Fruit fly (Drosophila melanogaster): ENCODE results near the gene heca.

The heca gene

dm6 chr3R:30235253-30235652, 42.5 kb upstream of the heca start (continued):
- TF ChIP-seq exex (tag; optimal IDR thresholded peaks at IDR 0.05) = no peak
- peak; percentile 84 for TF ChIP-seq sens (GFP tag)
- TF ChIP-seq C15 (GFP tag; IDR thresholded peaks at IDR 0.05) = no peak
- no peak for TF ChIP-seq CG8281 (tag; optimal IDR thresholded peaks at IDR 0.05)
- TF ChIP-seq CG12391 (tag; optimal IDR thresholded peaks at IDR 0.05) = peak; percentile 39
- no peak for TF ChIP-seq CG4360 (GFP tag; IDR thresholded peaks at IDR 0.05)
- 0 out of 2 replicates have a peak, but pooled peaks have one; percentile 32 for TF ChIP-seq sob (GFP tag; IDR thresholded peaks at IDR 0.05)
- no peak for TF ChIP-seq jumu (GFP tag; optimal IDR thresholded peaks at IDR 0.05)
- TF ChIP-seq CG3281 (GFP tag; optimal IDR thresholded peaks at IDR 0.05) = peak; percentile 38
- no peak for TF ChIP-seq Hmr (GFP tag; optimal IDR thresholded peaks at IDR 0.05)
- TF ChIP-seq CG16813 (GFP tag; IDR thresholded peaks at IDR 0.05; ENCODE audit: partially characterized antibody) = no peak
- TF ChIP-seq schlank (tag; optimal IDR thresholded peaks at IDR 0.05) = no peak
- TF ChIP-seq CG2199 (GFP tag; IDR thresholded peaks at IDR 0.05) = no peak
- no peak for TF ChIP-seq zf30C (GFP tag; optimal IDR thresholded peaks at IDR 0.05)
- TF ChIP-seq CG3065 (GFP tag; optimal IDR thresholded peaks at IDR 0.05) = no peak
- no peak for TF ChIP-seq CG32532 (GFP tag; IDR thresholded peaks at IDR 0.05)
- 0 out of 3 replicates have a peak, but pooled peaks have one; percentile 24 for TF ChIP-seq zfh1 (GFP tag; IDR thresholded peaks at IDR 0.05)
- no peak for TF ChIP-seq fd64A (GFP tag; optimal IDR thresholded peaks at IDR 0.05)
- no peak for TF ChIP-seq kay (GFP tag; optimal IDR thresholded peaks at IDR 0.05)
- TF ChIP-seq Ada2b (GFP tag; IDR thresholded peaks at IDR 0.05) = no peak
- no peak for TF ChIP-seq CG9932 (GFP tag; IDR thresholded peaks at IDR 0.05)
- no peak for TF ChIP-seq Bteb2 (GFP tag; optimal IDR thresholded peaks at IDR 0.05)
- TF ChIP-seq H2.0 (GFP tag; IDR thresholded peaks at IDR 0.05) = 0 out of 2 replicates have a peak, but pooled peaks have one; percentile 17
- TF ChIP-seq E2f2 (GFP tag; IDR thresholded peaks at IDR 0.05) = peak; percentile 29; the same call in 1 of the 2 replicates
- TF ChIP-seq CG10274 (GFP tag; optimal IDR thresholded peaks at IDR 0.05) = no peak
- no peak for TF ChIP-seq CG7963 (GFP tag; IDR thresholded peaks at IDR 0.05; ENCODE audit: partially characterized antibody)
- TF ChIP-seq CG13894 (tag; optimal IDR thresholded peaks at IDR 0.05) = no peak
- no peak for TF ChIP-seq CG34422 (GFP tag; IDR thresholded peaks at IDR 0.05)
- TF ChIP-seq Ssrp (tag; optimal IDR thresholded peaks at IDR 0.05) = peak; percentile 37
- no peak for TF ChIP-seq CG3995 (GFP tag; optimal IDR thresholded peaks at IDR 0.05)
- TF ChIP-seq Camta (GFP tag; optimal IDR thresholded peaks at IDR 0.05) = no peak
- TF ChIP-seq ken (GFP tag; IDR thresholded peaks at IDR 0.05) = 0 out of 3 replicates have a peak, but pooled peaks have one; percentile 32
- TF ChIP-seq hbn (GFP tag; IDR thresholded peaks at IDR 0.05; ENCODE audit: partially characterized antibody) = no peak
- no peak for TF ChIP-seq CG9797 (GFP tag; optimal IDR thresholded peaks at IDR 0.05)
- TF ChIP-seq CG6791 (GFP tag; IDR thresholded peaks at IDR 0.05; ENCODE audit: partially characterized antibody) = no peak
- no peak for TF ChIP-seq lilli (GFP tag; optimal IDR thresholded peaks at IDR 0.05)
- TF ChIP-seq CG4854 (GFP tag; optimal IDR thresholded peaks at IDR 0.05) = no peak
- TF ChIP-seq pzg (GFP tag; optimal IDR thresholded peaks at IDR 0.05) = no peak
- peak; percentile 60 for TF ChIP-seq CG13424 (tag; optimal IDR thresholded peaks at IDR 0.05)
- no peak for TF ChIP-seq dan (GFP tag; IDR thresholded peaks at IDR 0.05)
- no peak for TF ChIP-seq CG1602 (GFP tag; optimal IDR thresholded peaks at IDR 0.05)
- no peak for TF ChIP-seq p53 (GFP tag; optimal IDR thresholded peaks at IDR 0.05)
- no peak for TF ChIP-seq vnd (GFP tag; IDR thresholded peaks at IDR 0.05; ENCODE audit: partially characterized antibody)
- TF ChIP-seq ranshi (GFP tag; IDR thresholded peaks at IDR 0.05) = peak; percentile 53; the same call in 1 of the 2 replicates
- no peak for TF ChIP-seq CG7786 (GFP tag; optimal IDR thresholded peaks at IDR 0.05)
- TF ChIP-seq sim (GFP tag; IDR thresholded peaks at IDR 0.05) = no peak
- TF ChIP-seq Dip3 (GFP tag; optimal IDR thresholded peaks at IDR 0.05) = no peak
- no peak for TF ChIP-seq CG14050 (GFP tag; IDR thresholded peaks at IDR 0.05)
- no peak for TF ChIP-seq gsb (GFP tag; IDR thresholded peaks at IDR 0.05)
- no peak for TF ChIP-seq nom (GFP tag; optimal IDR thresholded peaks at IDR 0.05)
- TF ChIP-seq Lpt (GFP tag; optimal IDR thresholded peaks at IDR 0.05) = no peak
- no peak for TF ChIP-seq Hr39 (optimal IDR thresholded peaks at IDR 0.05)
- TF ChIP-seq hth (optimal IDR thresholded peaks at IDR 0.05) = no peak
